Fruit fly (Drosophila melanogaster): Measurements from ENCODE around the gene CG3402.
A peak's percentile ranks its signal among the peaks of the same experiment; 100 is the strongest.

CG3402 gene

dm6 chr3L:696404-697054 is 43.8 kb upstream of the CG3402 start (continued):
- TF ChIP-seq Bgb (GFP tag; IDR thresholded peaks at IDR 0.05; ENCODE audit: partially characterized antibody) (no peak), CG17385 (GFP tag; optimal IDR thresholded peaks at IDR 0.05) (peak; percentile 93), CG6272 (GFP tag; IDR thresholded peaks at IDR 0.05) (peak; percentile 91), chm (GFP tag; IDR thresholded peaks at IDR 0.05) (peak; percentile 96), twi (tag; optimal IDR thresholded peaks at IDR 0.05) (peak; percentile 90), danr (GFP tag; IDR thresholded peaks at IDR 0.05) (peak; percentile 92), sc (optimal IDR thresholded peaks at IDR 0.05) (no peak), sc (GFP tag; optimal IDR thresholded peaks at IDR 0.05) (peak; percentile 93), Opbp (GFP tag; IDR thresholded peaks at IDR 0.05; ENCODE audit: partially characterized antibody) (no peak), psq (GFP tag; optimal IDR thresholded peaks at IDR 0.05) (peak; percentile 73), luna (GFP tag; optimal IDR thresholded peaks at IDR 0.05) (no peak), Dp (GFP tag; optimal IDR thresholded peaks at IDR 0.05) (peak; percentile 12), ATbp (GFP tag; optimal IDR thresholded peaks at IDR 0.05) (peak; percentile 94), sim (GFP tag; IDR thresholded peaks at IDR 0.05) (peak; percentile 93), seq (GFP tag; IDR thresholded peaks at IDR 0.05) (peak; percentile 95), CG17568 (GFP tag; optimal IDR thresholded peaks at IDR 0.05) (peak; percentile 94), odd (GFP tag; optimal IDR thresholded peaks at IDR 0.05) (peak; percentile 95), ara (GFP tag; IDR thresholded peaks at IDR 0.05) (peak; percentile 97), ab (GFP tag; optimal IDR thresholded peaks at IDR 0.05) (peak; percentile 18), CG12659 (GFP tag; optimal IDR thresholded peaks at IDR 0.05) (peak; percentile 96), Doc3 (GFP tag; IDR thresholded peaks at IDR 0.05; ENCODE audit: partially characterized antibody) (no peak), CG9437 (GFP tag; optimal IDR thresholded peaks at IDR 0.05) (peak; percentile 87), sr (GFP tag; IDR thresholded peaks at IDR 0.05) (peak; percentile 83), Lpt (GFP tag; optimal IDR thresholded peaks at IDR 0.05) (no peak), CG11695 (GFP tag; IDR thresholded peaks at IDR 0.05) (peak; percentile 98), CG3407 (GFP tag; optimal IDR thresholded peaks at IDR 0.05) (peak; percentile 91), Sox102F (GFP tag; optimal IDR thresholded peaks at IDR 0.05) (peak; percentile 94), Mad (GFP tag; optimal IDR thresholded peaks at IDR 0.05) (peak; percentile 87), Oli (tag; optimal IDR thresholded peaks at IDR 0.05) (peak; percentile 97), H15 (GFP tag; IDR thresholded peaks at IDR 0.05) (peak; percentile 94), insv (GFP tag; optimal IDR thresholded peaks at IDR 0.05) (peak in 1 of 2 experiments; percentile 47), CG10654 (GFP tag; optimal IDR thresholded peaks at IDR 0.05) (peak; percentile 89), emc (GFP tag; optimal IDR thresholded peaks at IDR 0.05) (no peak), pho (GFP tag; optimal IDR thresholded peaks at IDR 0.05) (peak; percentile 15), tup (GFP tag; optimal IDR thresholded peaks at IDR 0.05) (peak; percentile 81), bigmax (GFP tag; optimal IDR thresholded peaks at IDR 0.05) (peak; percentile 58), repo (GFP tag; optimal IDR thresholded peaks at IDR 0.05) (peak; percentile 14), C15 (GFP tag; IDR thresholded peaks at IDR 0.05) (peak; percentile 90), CG8924 (tag; optimal IDR thresholded peaks at IDR 0.05) (peak; percentile 98), pzg (GFP tag; optimal IDR thresholded peaks at IDR 0.05) (peak; percentile 4), zfh2 (GFP tag; optimal IDR thresholded peaks at IDR 0.05) (peak; percentile 36), CrebB (tag; optimal IDR thresholded peaks at IDR 0.05) (peak; percentile 88), Fer2 (tag; optimal IDR thresholded peaks at IDR 0.05) (peak; percentile 86), CG6813 (GFP tag; optimal IDR thresholded peaks at IDR 0.05) (peak; percentile 97), CG10147 (GFP tag; optimal IDR thresholded peaks at IDR 0.05) (peak; percentile 94), CG10321 (GFP tag; IDR thresholded peaks at IDR 0.05) (peak; percentile 70), CG9932 (GFP tag; IDR thresholded peaks at IDR 0.05) (peak; percentile 91), grau (tag; optimal IDR thresholded peaks at IDR 0.05) (peak; percentile 95), CG32772 (GFP tag; IDR thresholded peaks at IDR 0.05) (peak; percentile 94), lbe (GFP tag; optimal IDR thresholded peaks at IDR 0.05) (peak; percentile 87)

All from whole organism, embryonic.